Worm (Caenorhabditis elegans): ENCODE measurements around the gene F35C11.4.

F35C11.4 gene

DNA sequence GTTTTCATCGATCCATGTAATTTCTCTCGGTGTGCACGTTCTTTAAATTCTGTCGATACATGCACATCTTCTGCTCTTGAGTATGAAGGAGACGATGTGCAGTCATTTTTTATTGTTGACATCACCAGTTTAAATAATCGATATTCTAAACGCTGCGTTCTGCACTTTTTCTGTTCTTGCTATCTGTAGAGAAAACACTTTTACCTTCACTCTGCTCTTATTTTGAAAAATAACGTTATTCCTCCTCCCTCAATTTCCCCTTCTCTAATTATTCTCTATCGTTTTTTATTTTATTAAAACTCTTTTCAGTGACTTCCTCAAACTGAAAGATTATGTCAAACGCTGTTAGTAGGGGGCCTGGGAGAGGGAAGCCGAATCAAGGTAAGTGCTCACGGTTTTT is 31.9 kb upstream of the F35C11.4 start, which contains the start of gene ifg-1:
Gene ifg-1 (plus strand): TSS at position 301 of the 400 bp plus-strand sequence.
- TF ChIP-seq ttx-3 (tag; optimal IDR thresholded peaks at IDR 0.05) = no peak
- TF ChIP-seq ceh-34 (tag; optimal IDR thresholded peaks at IDR 0.05) = no peak
- TF ChIP-seq pag-3 (tag; optimal IDR thresholded peaks at IDR 0.05; ENCODE audit: borderline replicate concordance) = no peak
- TF ChIP-seq che-1 (tag; optimal IDR thresholded peaks at IDR 0.05) = no peak
- TF ChIP-seq C08G9.2 (tag; optimal IDR thresholded peaks at IDR 0.05) = no peak
- TF ChIP-seq hlh-8 (tag; optimal IDR thresholded peaks at IDR 0.05) = no peak
- no peak for TF ChIP-seq Y22D7AL.16 (tag; optimal IDR thresholded peaks at IDR 0.05)

DNA sequence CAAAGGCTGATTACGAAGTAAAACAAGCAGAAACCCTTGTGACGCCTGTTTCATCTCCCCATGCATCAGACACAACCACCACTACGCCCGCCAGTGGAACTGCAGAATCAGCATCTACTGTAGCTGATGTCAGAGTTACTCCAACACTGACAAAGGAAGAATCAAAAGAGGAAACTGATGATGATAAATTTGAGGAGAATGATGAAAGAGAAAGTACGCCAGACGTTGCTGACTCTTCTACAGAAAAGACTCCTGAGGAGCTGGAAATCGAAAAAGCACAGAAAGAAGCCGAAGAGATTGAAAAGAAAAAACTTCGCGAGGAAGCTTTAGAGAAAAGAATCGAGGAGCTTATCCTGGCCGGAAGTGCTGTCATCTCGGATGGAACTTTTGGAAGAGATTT is 30.5 kb upstream of the F35C11.4 start:
- no peak for TF ChIP-seq odd-2 (tag; optimal IDR thresholded peaks at IDR 0.05)
- no peak for TF ChIP-seq ceh-30 (tag; optimal IDR thresholded peaks at IDR 0.05)
- no peak for TF ChIP-seq ceh-48 (tag; optimal IDR thresholded peaks at IDR 0.05)
- TF ChIP-seq pqm-1 (tag; optimal IDR thresholded peaks at IDR 0.05) = no peak
- TF ChIP-seq pros-1 (tag; optimal IDR thresholded peaks at IDR 0.05) = no peak
- TF ChIP-seq ceh-18 (tag; optimal IDR thresholded peaks at IDR 0.05) = no peak
- no peak for TF ChIP-seq unc-42 (tag; optimal IDR thresholded peaks at IDR 0.05)
- TF ChIP-seq ceh-9 (tag; optimal IDR thresholded peaks at IDR 0.05) = no peak
- no peak for TF ChIP-seq pha-4 (tag; optimal IDR thresholded peaks at IDR 0.05)
- TF ChIP-seq ceh-6 (GFP tag; optimal IDR thresholded peaks at IDR 0.05) = no peak
- no peak for TF ChIP-seq fkh-10 (GFP tag; optimal IDR thresholded peaks at IDR 0.05)

DNA sequence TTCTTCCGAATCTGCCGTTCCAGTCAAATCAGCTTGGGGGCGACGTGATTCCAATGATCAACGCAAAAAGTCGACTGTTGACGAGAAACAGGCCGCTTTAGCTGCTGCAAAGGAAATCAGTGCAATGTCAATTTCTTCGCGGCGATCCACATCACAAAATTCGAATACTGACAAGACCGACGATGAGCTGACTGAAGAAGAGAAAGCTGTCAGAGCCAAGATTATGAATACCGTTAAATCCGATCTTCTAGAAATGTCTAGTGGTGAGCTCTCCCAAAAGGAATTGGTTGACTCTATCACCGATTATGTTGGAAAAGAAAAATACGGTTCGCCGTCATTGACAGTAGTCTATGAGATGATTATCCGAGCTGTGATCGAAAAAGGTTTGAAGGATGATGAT is 28.5 kb upstream of the F35C11.4 start:
- no peak for TF ChIP-seq lim-6 (tag; optimal IDR thresholded peaks at IDR 0.05)
- no peak for TF ChIP-seq tbx-2 (tag; optimal IDR thresholded peaks at IDR 0.05)
- TF ChIP-seq ceh-48 (tag; optimal IDR thresholded peaks at IDR 0.05) = no peak
- no peak for TF ChIP-seq ceh-22 (tag; optimal IDR thresholded peaks at IDR 0.05)
- no peak for TF ChIP-seq elt-2 (tag; optimal IDR thresholded peaks at IDR 0.05)
- no peak for TF ChIP-seq ahr-1 (tag; optimal IDR thresholded peaks at IDR 0.05)
- no peak for TF ChIP-seq nhr-232 (tag; optimal IDR thresholded peaks at IDR 0.05)
- no peak for TF ChIP-seq sox-4 (tag; optimal IDR thresholded peaks at IDR 0.05)
- no peak for TF ChIP-seq ceh-24 (tag; optimal IDR thresholded peaks at IDR 0.05)
- no peak for TF ChIP-seq madf-2 (tag; optimal IDR thresholded peaks at IDR 0.05)
- no peak for TF ChIP-seq hlh-15 (tag; optimal IDR thresholded peaks at IDR 0.05)
- TF ChIP-seq ceh-14 (tag; optimal IDR thresholded peaks at IDR 0.05) = no peak
- TF ChIP-seq ceh-31 (tag; optimal IDR thresholded peaks at IDR 0.05) = no peak
- no peak for TF ChIP-seq Y22D7AL.16 (tag; optimal IDR thresholded peaks at IDR 0.05)
- no peak for TF ChIP-seq mec-3 (tag; optimal IDR thresholded peaks at IDR 0.05; ENCODE audit: borderline replicate concordance)
- no peak for TF ChIP-seq unc-3 (GFP tag; conservative IDR thresholded peaks at IDR 0.05)
- no peak for TF ChIP-seq unc-3 (tag; optimal IDR thresholded peaks at IDR 0.05)

DNA sequence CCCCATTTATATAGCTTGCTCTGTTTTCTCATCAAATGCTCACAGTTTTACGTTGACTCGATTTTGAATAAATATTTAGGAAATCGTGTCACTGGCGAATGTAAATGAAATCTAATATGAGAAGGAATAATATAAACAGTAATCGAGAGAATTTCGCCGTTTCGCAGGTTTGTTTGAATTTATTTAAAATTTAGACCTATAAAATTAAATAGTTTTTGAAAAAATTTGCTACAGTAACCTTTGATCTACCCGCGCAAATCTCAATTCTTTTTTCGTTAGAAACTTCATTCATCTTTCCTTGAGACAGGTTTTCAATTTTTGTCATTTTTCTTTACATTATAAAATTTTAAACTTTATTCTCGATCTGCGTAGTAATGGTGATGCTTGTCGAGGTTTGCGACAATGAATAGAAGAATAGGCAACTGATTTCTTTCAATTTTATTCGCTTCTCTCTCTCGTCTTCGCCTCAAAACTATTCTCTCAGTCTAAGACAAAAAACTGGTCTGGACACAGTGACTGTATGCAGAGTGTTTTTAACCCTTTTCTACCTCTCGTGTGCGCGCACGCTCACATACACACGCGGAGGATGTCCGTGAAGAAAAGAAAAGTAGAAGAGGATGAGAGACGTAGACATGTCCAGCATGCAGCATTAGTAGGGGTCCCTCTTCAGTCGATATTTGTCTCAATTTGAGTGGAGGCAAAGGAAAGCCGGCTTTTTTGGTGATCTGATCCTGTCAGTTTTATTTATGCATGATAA is 26.3 kb upstream of the F35C11.4 start, which contains the start of gene dab-1:
Gene dab-1 (plus strand): TSS at position 78 of the 757 bp plus-strand sequence.
- TF ChIP-seq nhr-11 (tag; optimal IDR thresholded peaks at IDR 0.05) (no peak), hlh-30 (tag; optimal IDR thresholded peaks at IDR 0.05; ENCODE audit: insufficient read depth) (peak; percentile 49), pax-1 (tag; optimal IDR thresholded peaks at IDR 0.05) (no peak), unc-55 (GFP tag; optimal IDR thresholded peaks at IDR 0.05) (peak; percentile 30), C08G9.2 (tag; optimal IDR thresholded peaks at IDR 0.05) (no peak), ceh-14 (tag; optimal IDR thresholded peaks at IDR 0.05) (no peak), ztf-16 (tag; optimal IDR thresholded peaks at IDR 0.05) (no peak), K09A11.1 (tag; optimal IDR thresholded peaks at IDR 0.05; ENCODE audit: insufficient read depth) (no peak), ets-4 (tag; optimal IDR thresholded peaks at IDR 0.05) (no peak), sdc-2 (tag; optimal IDR thresholded peaks at IDR 0.05) (no peak), ceh-34 (tag; optimal IDR thresholded peaks at IDR 0.05) (no peak), nfya-1 (tag; optimal IDR thresholded peaks at IDR 0.05) (peak; percentile 32), ceh-31 (tag; optimal IDR thresholded peaks at IDR 0.05) (peak; percentile 6), ama-1 (optimal IDR thresholded peaks at IDR 0.05) (no peak), elt-2 (tag; optimal IDR thresholded peaks at IDR 0.05) (peak; percentile 3), ceh-30 (tag; optimal IDR thresholded peaks at IDR 0.05) (no peak), ceh-19 (GFP tag; optimal IDR thresholded peaks at IDR 0.05) (peak; percentile 37)

Measured in whole organism, late embryonic.